Comparison of ENCODE assay signal across 5 fruit fly cellular contexts in the genomic region with DNA sequence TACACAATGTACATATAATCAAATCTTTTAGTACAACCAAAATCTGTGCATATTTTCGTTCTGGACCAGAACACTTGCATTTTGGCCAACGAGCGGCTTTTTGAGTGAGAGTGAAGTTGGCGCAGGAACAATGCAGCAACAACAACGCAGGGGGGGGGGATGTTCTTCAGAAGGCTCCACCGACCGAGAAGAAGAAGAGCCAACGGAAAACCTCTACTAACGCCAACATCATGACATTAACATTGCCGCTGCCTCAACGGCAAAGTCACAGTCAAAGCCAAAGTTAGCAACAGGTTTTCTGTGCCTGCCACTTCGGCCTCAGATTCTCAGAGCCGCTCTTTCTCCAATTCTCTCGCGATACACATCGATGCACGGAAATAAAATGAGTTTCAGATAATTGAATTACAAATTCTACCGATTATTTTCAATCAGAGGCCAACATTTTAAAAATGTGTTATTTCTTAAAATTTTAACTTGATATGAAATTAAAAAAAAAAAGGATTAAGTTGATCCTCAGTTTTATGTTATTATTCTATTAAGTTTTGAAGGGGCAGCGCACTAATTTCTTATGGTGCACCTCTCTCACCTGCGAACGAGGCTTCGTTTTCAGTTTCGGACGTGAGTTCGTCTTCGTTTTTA.
TF ChIP-seq lines count a peak whose summit lies in the region.

No protein-coding gene starts in this region.

- TF ChIP-seq CTCF in whole organism, embryonic (GFP tag; optimal IDR thresholded peaks at IDR 0.05; lab: Kevin White, UChicago), result no peak

TF ChIP-seq in whole organism, adult, 20 proteins besides CTCF, POLR2A, EP300 and RAD21:
- TF ChIP-seq CG7101 (tag; optimal IDR thresholded peaks at IDR 0.05; lab: Kevin White, UChicago) (peak; percentile 50), Clk (GFP tag; optimal IDR thresholded peaks at IDR 0.05; lab: Kevin White, UChicago) (no peak), CG14711 (tag; optimal IDR thresholded peaks at IDR 0.05; lab: Kevin White, UChicago) (peak; percentile 20), Hr96 (GFP tag; optimal IDR thresholded peaks at IDR 0.05; lab: Kevin White, UChicago) (peak; percentile 13), bab1 (GFP tag; optimal IDR thresholded peaks at IDR 0.05; lab: Kevin White, UChicago) (no peak), CG7045 (GFP tag; optimal IDR thresholded peaks at IDR 0.05; lab: Kevin White, UChicago) (peak; percentile 18), kay (GFP tag; lab: Kevin White, UChicago; ENCODE audit: borderline replicate concordance) (no peak), CG11617 (GFP tag; optimal IDR thresholded peaks at IDR 0.05; lab: Kevin White, UChicago) (no peak), pad (GFP tag; optimal IDR thresholded peaks at IDR 0.05; lab: Kevin White, UChicago) (no peak), toe (GFP tag; optimal IDR thresholded peaks at IDR 0.05; lab: Kevin White, UChicago) (peak; percentile 8), CG33017 (tag; optimal IDR thresholded peaks at IDR 0.05; lab: Kevin White, UChicago) (peak; percentile 9), CG5204 (GFP tag; optimal IDR thresholded peaks at IDR 0.05; lab: Kevin White, UChicago) (peak; percentile 3)
TF ChIP-seq in whole organism, adult: peak in this region for 7.

TF ChIP-seq in whole organism, embryonic, 481 proteins besides CTCF, POLR2A, EP300 and RAD21 (continues in another document):
- TF ChIP-seq CG6254 (GFP tag; optimal IDR thresholded peaks at IDR 0.05; lab: Kevin White, UChicago) (peak; percentile 69), dimm (GFP tag; IDR thresholded peaks at IDR 0.05; lab: Robert Waterston, UW) (peak; percentile 37; the same call in 1 of the 2 replicates), Hr3 (GFP tag; optimal IDR thresholded peaks at IDR 0.05; lab: Kevin White, UChicago) (peak; percentile 73), CG10274 (GFP tag; optimal IDR thresholded peaks at IDR 0.05; lab: Kevin White, UChicago) (peak; percentile 10), peb (GFP tag; IDR thresholded peaks at IDR 0.05; lab: Robert Waterston, UW) (peak; percentile 41; the same call in 1 of the 2 replicates), ap (GFP tag; IDR thresholded peaks at IDR 0.05; lab: Robert Waterston, UW) (peak; percentile 39; the same call in 1 of the 2 replicates), Mad (GFP tag; optimal IDR thresholded peaks at IDR 0.05; lab: Kevin White, UChicago) (peak; percentile 41), lilli (GFP tag; optimal IDR thresholded peaks at IDR 0.05; lab: Kevin White, UChicago) (peak; percentile 83), CG34224 (GFP tag; IDR thresholded peaks at IDR 0.05; lab: Robert Waterston, UW; ENCODE audit: partially characterized antibody) (no peak), ewg (GFP tag; optimal IDR thresholded peaks at IDR 0.05; lab: Kevin White, UChicago) (peak; percentile 56), CG6175 (GFP tag; IDR thresholded peaks at IDR 0.05; lab: Robert Waterston, UW) (peak; percentile 64; the same call in 2 of the 3 replicates), CG6765 (GFP tag; optimal IDR thresholded peaks at IDR 0.05; lab: Kevin White, UChicago) (peak; percentile 42), CG4360 (GFP tag; IDR thresholded peaks at IDR 0.05; lab: Robert Waterston, UW) (no peak), TFAM (GFP tag; optimal IDR thresholded peaks at IDR 0.05; lab: Kevin White, UChicago) (no peak), Trl (optimal IDR thresholded peaks at IDR 0.05; lab: Kevin White, UChicago) (no peak), Trl (GFP tag; optimal IDR thresholded peaks at IDR 0.05; lab: Kevin White, UChicago) (peak; percentile 60), CG10565 (GFP tag; optimal IDR thresholded peaks at IDR 0.05; lab: Kevin White, UChicago) (no peak)

TF ChIP-seq in whole organism, prepupa, 60 proteins besides CTCF, POLR2A, EP300 and RAD21 (continues in another document):
- TF ChIP-seq CG10669 (GFP tag; optimal IDR thresholded peaks at IDR 0.05; lab: Kevin White, UChicago) (peak; percentile 88), CG6854 (GFP tag; optimal IDR thresholded peaks at IDR 0.05; lab: Kevin White, UChicago) (peak; percentile 84), CG10631 (GFP tag; optimal IDR thresholded peaks at IDR 0.05; lab: Kevin White, UChicago) (peak; percentile 87), Sox14 (GFP tag; optimal IDR thresholded peaks at IDR 0.05; lab: Kevin White, UChicago) (peak; percentile 90), CG8119 (GFP tag; IDR thresholded peaks at IDR 0.05; lab: Robert Waterston, UW) (peak; percentile 93), fkh (GFP tag; optimal IDR thresholded peaks at IDR 0.05; lab: Kevin White, UChicago) (no peak), CG6808 (GFP tag; optimal IDR thresholded peaks at IDR 0.05; lab: Kevin White, UChicago) (peak; percentile 87), Gug (GFP tag; IDR thresholded peaks at IDR 0.05; lab: Robert Waterston, UW) (peak; percentile 85), CG8632 (GFP tag; optimal IDR thresholded peaks at IDR 0.05; lab: Kevin White, UChicago) (peak; percentile 92), OdsH (GFP tag; optimal IDR thresholded peaks at IDR 0.05; lab: Kevin White, UChicago) (peak; percentile 92), Hr4 (GFP tag; optimal IDR thresholded peaks at IDR 0.05; lab: Kevin White, UChicago) (peak; percentile 87), net (GFP tag; optimal IDR thresholded peaks at IDR 0.05; lab: Kevin White, UChicago) (peak; percentile 90), fd59A (GFP tag; optimal IDR thresholded peaks at IDR 0.05; lab: Kevin White, UChicago) (peak; percentile 84), CG11902 (GFP tag; optimal IDR thresholded peaks at IDR 0.05; lab: Kevin White, UChicago) (peak; percentile 79), esn (GFP tag; optimal IDR thresholded peaks at IDR 0.05; lab: Kevin White, UChicago) (peak; percentile 95), eg (GFP tag; IDR thresholded peaks at IDR 0.05; lab: Robert Waterston, UW) (peak; percentile 87), ss (GFP tag; optimal IDR thresholded peaks at IDR 0.05; lab: Kevin White, UChicago) (peak; percentile 82 to 90), CG11294 (GFP tag; IDR thresholded peaks at IDR 0.05; lab: Robert Waterston, UW) (peak; percentile 76)

TF ChIP-seq in whole organism, pupa, 21 proteins besides CTCF, POLR2A, EP300 and RAD21 (continues in another document):
- TF ChIP-seq CG15710 (tag; optimal IDR thresholded peaks at IDR 0.05; lab: Kevin White, UChicago), result peak; percentile 90
- peak; percentile 84 for TF ChIP-seq CG34367 (tag; optimal IDR thresholded peaks at IDR 0.05; lab: Kevin White, UChicago)
- peak; percentile 85 for TF ChIP-seq Ets98B (GFP tag; IDR thresholded peaks at IDR 0.05; lab: Robert Waterston, UW)
- peak; percentile 9 for TF ChIP-seq EcR (GFP tag; optimal IDR thresholded peaks at IDR 0.05; lab: Kevin White, UChicago)
- TF ChIP-seq Snoo (tag; optimal IDR thresholded peaks at IDR 0.05; lab: Kevin White, UChicago), result peak; percentile 89
- TF ChIP-seq Pif1B (GFP tag; optimal IDR thresholded peaks at IDR 0.05; lab: Kevin White, UChicago), result peak; percentile 87
- peak; percentile 88 for TF ChIP-seq CG8301 (tag; optimal IDR thresholded peaks at IDR 0.05; lab: Kevin White, UChicago)
- peak; percentile 61 for TF ChIP-seq gl (tag; optimal IDR thresholded peaks at IDR 0.05; lab: Kevin White, UChicago)
- peak; percentile 91 for TF ChIP-seq D1 (tag; optimal IDR thresholded peaks at IDR 0.05; lab: Kevin White, UChicago)
- peak; percentile 67 for TF ChIP-seq fd96Ca (GFP tag; IDR thresholded peaks at IDR 0.05; lab: Robert Waterston, UW)
- TF ChIP-seq CG8159 (tag; optimal IDR thresholded peaks at IDR 0.05; lab: Kevin White, UChicago), result peak; percentile 92
- peak; percentile 82 for TF ChIP-seq CG32121 (GFP tag; IDR thresholded peaks at IDR 0.05; lab: Robert Waterston, UW)
- TF ChIP-seq CG13204 (GFP tag; optimal IDR thresholded peaks at IDR 0.05; lab: Kevin White, UChicago), result peak; percentile 57
- no peak for TF ChIP-seq CG10348 (GFP tag; IDR thresholded peaks at IDR 0.05; lab: Robert Waterston, UW)
- peak; percentile 90 for TF ChIP-seq CG14655 (GFP tag; optimal IDR thresholded peaks at IDR 0.05; lab: Kevin White, UChicago)
- peak; percentile 66; the same call in 1 of the 2 replicates for TF ChIP-seq rn (GFP tag; IDR thresholded peaks at IDR 0.05; lab: Robert Waterston, UW)
- TF ChIP-seq CG4496 (GFP tag; IDR thresholded peaks at IDR 0.05; lab: Robert Waterston, UW), result peak; percentile 88
- TF ChIP-seq Pif1A (GFP tag; optimal IDR thresholded peaks at IDR 0.05; lab: Kevin White, UChicago), result peak; percentile 85
- TF ChIP-seq CG17806 (tag; optimal IDR thresholded peaks at IDR 0.05; lab: Kevin White, UChicago), result peak; percentile 88
- peak; percentile 91 for TF ChIP-seq CG9948 (tag; optimal IDR thresholded peaks at IDR 0.05; lab: Kevin White, UChicago)

TF ChIP-seq in whole organism, wandering third instar larva, 38 proteins besides CTCF, POLR2A, EP300 and RAD21 (continues in another document):
- TF ChIP-seq rgr (GFP tag; optimal IDR thresholded peaks at IDR 0.05; lab: Kevin White, UChicago) (peak; percentile 90), GATAd (GFP tag; optimal IDR thresholded peaks at IDR 0.05; lab: Kevin White, UChicago) (no peak), Jra (GFP tag; optimal IDR thresholded peaks at IDR 0.05; lab: Kevin White, UChicago) (peak; percentile 75), tai (GFP tag; optimal IDR thresholded peaks at IDR 0.05; lab: Kevin White, UChicago) (peak; percentile 67), ey (GFP tag; optimal IDR thresholded peaks at IDR 0.05; lab: Kevin White, UChicago) (peak; percentile 93), CG9705 (GFP tag; optimal IDR thresholded peaks at IDR 0.05; lab: Kevin White, UChicago) (peak; percentile 80), Dfd (GFP tag; optimal IDR thresholded peaks at IDR 0.05; lab: Kevin White, UChicago) (peak; percentile 51), usp (GFP tag; optimal IDR thresholded peaks at IDR 0.05; lab: Kevin White, UChicago) (no peak), h (GFP tag; optimal IDR thresholded peaks at IDR 0.05; lab: Kevin White, UChicago) (peak; percentile 94), brk (GFP tag; optimal IDR thresholded peaks at IDR 0.05; lab: Kevin White, UChicago) (peak; percentile 88), Abd-B (GFP tag; optimal IDR thresholded peaks at IDR 0.05; lab: Kevin White, UChicago) (no peak), foxo (GFP tag; optimal IDR thresholded peaks at IDR 0.05; lab: Kevin White, UChicago) (peak; percentile 61 to 93), Hr83 (GFP tag; optimal IDR thresholded peaks at IDR 0.05; lab: Kevin White, UChicago; ENCODE audit: poor library complexity, severe bottlenecking) (no peak), pan (optimal IDR thresholded peaks at IDR 0.05; lab: Kevin White, UChicago) (no peak), Hnf4 (GFP tag; optimal IDR thresholded peaks at IDR 0.05; lab: Kevin White, UChicago) (peak; percentile 89), CrebA (GFP tag; optimal IDR thresholded peaks at IDR 0.05; lab: Kevin White, UChicago; ENCODE audit: borderline replicate concordance) (peak; percentile 63), OdsH (GFP tag; optimal IDR thresholded peaks at IDR 0.05; lab: Kevin White, UChicago) (peak; percentile 90), woc (GFP tag; optimal IDR thresholded peaks at IDR 0.05; lab: Kevin White, UChicago) (peak; percentile 91), Dif (GFP tag; optimal IDR thresholded peaks at IDR 0.05; lab: Kevin White, UChicago; ENCODE audit: partially characterized antibody) (peak; percentile 2), dsf (GFP tag; optimal IDR thresholded peaks at IDR 0.05; lab: Kevin White, UChicago; ENCODE audit: borderline replicate concordance) (peak; percentile 63), dl (GFP tag; optimal IDR thresholded peaks at IDR 0.05; lab: Kevin White, UChicago; ENCODE audit: insufficient read depth in 1 of 2, partially characterized antibody in 2 of 2) (no peak)
